Worm (Caenorhabditis elegans) whole organism, early embryonic: ENCODE results near the gene zer-1.

ENCODE experiments used
- B0310.2 ChIP-seq: sonication (generic microtip); optimal IDR thresholded peaks from 2 replicates; lab custom pipeline; 2016; ENCODE audit warnings: mild to moderate bottlenecking, missing genetic modification characterization, missing compliant biosample characterization
- ama-1 ChIP-seq: fragments of 150-350 bp; optimal IDR thresholded peaks from 2 replicates; lab custom pipeline; 2014
- hmbx-1 ChIP-seq: sonication (generic microtip); optimal IDR thresholded peaks from 2 replicates; lab custom pipeline; 2016; ENCODE audit warnings: mild to moderate bottlenecking, missing genetic modification characterization, missing compliant biosample characterization
- hmg-4 ChIP-seq: fragments of 200-800 bp; sonication (Bioruptor generic); optimal IDR thresholded peaks from 2 replicates; lab custom pipeline; 2018; ENCODE audit warnings: mild to moderate bottlenecking, missing genetic modification characterization, missing compliant biosample characterization
- hnd-1 ChIP-seq: sonication (generic microtip); optimal IDR thresholded peaks from 2 replicates; lab custom pipeline; 2016; ENCODE audit warnings: missing genetic modification characterization, missing compliant biosample characterization
- pes-1 ChIP-seq: fragments of 200-800 bp; sonication (Bioruptor generic); IDR thresholded peaks from 2 replicates; pipeline ENCODE4 v1.3.6; 2022; ENCODE audit warnings: missing genetic modification reagents, missing genetic modification characterization, missing compliant biosample characterization
- sea-1 ChIP-seq: fragments of 200-800 bp; sonication (Bioruptor generic); conservative IDR thresholded peaks from 2 replicates; pipeline ENCODE4 v1.3.6; 2022; ENCODE audit warnings: missing genetic modification characterization, missing compliant biosample characterization
- tbx-11 ChIP-seq: fragments of 200-800 bp; sonication (Bioruptor generic); IDR thresholded peaks from 2 replicates; pipeline ENCODE4 v1.3.6; 2022; ENCODE audit warnings: missing genetic modification characterization, missing compliant biosample characterization

DNA sequence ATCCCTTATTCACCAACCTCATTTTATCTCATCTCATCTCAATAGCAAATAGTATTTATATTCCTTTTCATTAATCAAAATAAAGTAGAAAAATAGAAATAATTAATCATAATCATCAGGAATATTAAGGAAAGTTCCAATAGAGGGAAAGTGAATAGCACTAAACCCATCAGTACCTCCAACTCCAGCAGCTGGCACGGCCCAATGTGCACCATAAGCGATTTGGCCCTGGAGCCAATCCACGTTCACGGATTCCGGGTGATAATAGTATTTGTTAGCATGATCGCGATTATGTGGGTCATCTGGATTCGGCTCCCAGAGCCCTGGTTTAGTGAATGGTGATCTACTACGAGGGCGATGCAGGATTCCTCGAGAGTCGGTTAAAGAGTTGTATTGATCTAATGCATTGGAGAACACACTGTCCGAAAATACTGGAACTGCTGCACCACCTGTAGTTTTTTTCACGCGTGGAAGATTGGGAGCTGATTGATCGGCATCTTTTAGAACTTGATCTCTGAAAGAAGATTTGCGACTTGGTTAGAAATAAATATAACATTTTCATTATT, 50.8 kb downstream of the zer-1 start:
- TF ChIP-seq tbx-11 (GFP tag; lab: Robert Waterston, UW): 0 out of 2 replicates have a peak, but pooled peaks have one; percentile 48
- TF ChIP-seq ama-1 (lab: Kevin White, UChicago): peak; percentile 96
- peak; percentile 81 for TF ChIP-seq hmg-4 (GFP tag; lab: Kevin White, UChicago)
- TF ChIP-seq B0310.2 (tag; lab: Kevin White, UChicago): peak; percentile 44
- peak; percentile 39 for TF ChIP-seq hmbx-1 (tag; lab: Kevin White, UChicago)
- TF ChIP-seq sea-1 (GFP tag; lab: Robert Waterston, UW): peak; percentile 75; the same call in 1 of the 2 replicates
- peak; percentile 80; the same call in 1 of the 2 replicates for TF ChIP-seq pes-1 (GFP tag; lab: Robert Waterston, UW)
- peak; percentile 49 for TF ChIP-seq hnd-1 (tag; lab: Kevin White, UChicago)
